Worm (Caenorhabditis elegans) whole organism, midembryonic: ENCODE measurements around the gene B0361.9.

ENCODE experiments used
- flt-1 ChIP-seq: fragments of 200-800 bp; sonication (Bioruptor generic); IDR thresholded peaks from 2 replicates; pipeline ENCODE4 v1.3.6; 2022; ENCODE audit warnings: missing genetic modification characterization, missing compliant biosample characterization
- klf-2 ChIP-seq: fragments of 200-800 bp; sonication (Bioruptor generic); conservative IDR thresholded peaks from 2 replicates; pipeline ENCODE4 v1.3.6; 2022; ENCODE audit warnings: missing genetic modification reagents, missing genetic modification characterization, missing compliant biosample characterization

ce11 chrIII:7271083-7271482 is 28.3 kb downstream of the B0361.9 start:
- TF ChIP-seq klf-2 (GFP tag; lab: Robert Waterston, UW) (no peak), flt-1 (no peak)
